Worm (Caenorhabditis elegans) whole organism, midembryonic: ENCODE measurements around the gene clik-1.

Experiments
- cog-1 ChIP-seq: sonication (generic microtip); optimal IDR thresholded peaks from 2 replicates; lab custom pipeline; 2016; ENCODE audit warnings: missing genetic modification characterization, missing compliant biosample characterization
- med-1 ChIP-seq: sonication (generic microtip); optimal IDR thresholded peaks from 2 replicates; lab custom pipeline; 2017; ENCODE audit warnings: missing genetic modification characterization, mild to moderate bottlenecking, missing compliant biosample characterization, antibody characterized with exemption, missing genetic modification reagents; ENCODE audit not compliant: insufficient read depth
- ztf-23 ChIP-seq: fragments of 200-800 bp; sonication (Bioruptor generic); IDR thresholded peaks from 2 replicates; pipeline ENCODE4 v1.3.6; 2022; ENCODE audit warnings: missing genetic modification reagents, missing genetic modification characterization, missing compliant biosample characterization
- ztf-29 ChIP-seq: fragments of 200-800 bp; sonication (Bioruptor generic); IDR thresholded peaks from 2 replicates; pipeline ENCODE4 v1.3.6; 2022; ENCODE audit warnings: missing genetic modification reagents, missing genetic modification characterization, missing compliant biosample characterization

- TF ChIP-seq med-1 (GFP tag; lab: Kevin White, UChicago), result no peak
- no peak for TF ChIP-seq ztf-29 (GFP tag; lab: Robert Waterston, UW)
- TF ChIP-seq ztf-23, result no peak
- TF ChIP-seq cog-1 (tag; lab: Kevin White, UChicago), result no peak
Observed at ce11 chrV:6803992-6804391, 35.5 kb upstream of the clik-1 start, which contains the start of gene dmsr-11.
